Worm (Caenorhabditis elegans): ENCODE data around the gene hrpf-2.

- TF ChIP-seq W03F9.2 (tag; optimal IDR thresholded peaks at IDR 0.05) (no peak), him-1 (tag; optimal IDR thresholded peaks at IDR 0.05) (no peak), dao-5 (tag; optimal IDR thresholded peaks at IDR 0.05) (no peak)
Measured at ce11 chrIV:6366032-6366431, 10.3 kb downstream of the hrpf-2 start.

All from whole organism, L4/young adult.